Worm (Caenorhabditis elegans): ENCODE results near the gene T23B12.5.

- TF ChIP-seq hmbx-1 (tag; optimal IDR thresholded peaks at IDR 0.05) (no peak), ama-1 (optimal IDR thresholded peaks at IDR 0.05) (no peak), ets-7 (tag; optimal IDR thresholded peaks at IDR 0.05) (no peak), flt-1 (GFP tag; IDR thresholded peaks at IDR 0.05) (no peak), hnd-1 (tag; optimal IDR thresholded peaks at IDR 0.05) (no peak), hmg-4 (GFP tag; optimal IDR thresholded peaks at IDR 0.05) (no peak), aly-1 (tag; optimal IDR thresholded peaks at IDR 0.05) (no peak), tbx-37 (GFP tag; conservative IDR thresholded peaks at IDR 0.05) (no peak)
Measured at ce11 chrV:8494260-8494939, 46.6 kb upstream of the T23B12.5 start, which contains the start of gene pxn-1.

Data from whole organism, early embryonic.